Fruit fly (Drosophila melanogaster): ENCODE measurements around the gene TTLL6B.

DNA sequence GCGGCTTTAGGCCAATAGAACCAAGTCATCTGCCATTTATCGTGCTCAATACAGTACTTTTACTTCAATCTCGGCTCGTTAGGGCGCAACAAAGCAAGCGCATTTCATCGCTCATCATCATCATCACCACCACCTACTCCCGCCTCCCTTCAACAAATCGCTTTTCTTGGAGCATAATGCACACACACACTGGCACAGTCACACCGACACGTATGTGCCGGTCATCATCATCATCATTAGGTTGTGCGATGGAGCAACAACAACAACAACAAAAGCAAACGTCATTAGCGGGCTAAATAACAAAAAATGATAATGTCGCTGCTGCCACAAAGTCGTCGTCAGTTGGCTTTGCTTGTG is 5.4 kb downstream of the TTLL6B start:
- TF ChIP-seq CG32121 (GFP tag; IDR thresholded peaks at IDR 0.05), result 0 out of 2 replicates have a peak, but pooled peaks have one; percentile 25
- no peak for TF ChIP-seq CG12605 (GFP tag; IDR thresholded peaks at IDR 0.05)
- no peak for TF ChIP-seq CG13204 (GFP tag; optimal IDR thresholded peaks at IDR 0.05)
- no peak for TF ChIP-seq Pif1A (GFP tag; optimal IDR thresholded peaks at IDR 0.05)
- no peak for TF ChIP-seq EcR (GFP tag; optimal IDR thresholded peaks at IDR 0.05)
- no peak for TF ChIP-seq CG8301 (tag; optimal IDR thresholded peaks at IDR 0.05)
- TF ChIP-seq fd96Ca (GFP tag; IDR thresholded peaks at IDR 0.05), result no peak
- TF ChIP-seq CG17806 (tag; optimal IDR thresholded peaks at IDR 0.05), result no peak
